Worm (Caenorhabditis elegans) whole organism, L1 larva: ENCODE results near the gene Y57G11B.2.
"Not testable (repeated sequence)": the region's sequence is repeated elsewhere in the genome, so short reads cannot be mapped to it uniquely, and the experiment has no call there.

Source experiments
- C16A3.4 ChIP-seq: fragments of 150-350 bp; optimal IDR thresholded peaks from 2 replicates; lab custom pipeline; 2014; ENCODE audit warnings: missing biosample characterization, missing genetic modification characterization
- C34B4.2 ChIP-seq: sonication (generic microtip); optimal IDR thresholded peaks from 2 replicates; lab custom pipeline; 2017; ENCODE audit warnings: mild to moderate bottlenecking, missing genetic modification characterization, missing compliant biosample characterization
- aha-1 ChIP-seq: fragments of 150-350 bp; optimal IDR thresholded peaks from 2 replicates; lab custom pipeline; 2014; ENCODE audit warnings: missing biosample characterization, missing genetic modification characterization
- ama-1 ChIP-seq: fragments of 150-350 bp; optimal IDR thresholded peaks from 2 replicates; lab custom pipeline; 2014
- blmp-1 ChIP-seq: fragments of 150-350 bp; optimal IDR thresholded peaks from 2 replicates; lab custom pipeline; 2014; ENCODE audit warnings: missing biosample characterization, missing genetic modification characterization
- ceh-63 ChIP-seq: fragments of 200-800 bp; sonication (Bioruptor generic); optimal IDR thresholded peaks from 2 replicates; lab custom pipeline; 2018; ENCODE audit warnings: mild to moderate bottlenecking, missing genetic modification characterization, missing compliant biosample characterization
- dpl-1 ChIP-seq, 3 experiments: fragments of 150-350 bp in 2 of 3; sonication (generic microtip) in 1 of 3; optimal IDR thresholded peaks; 2 replicates each; lab custom pipeline; 2014 to 2017; ENCODE audit warnings: missing biosample characterization in 3 of 3, missing genetic modification characterization in 3 of 3, missing genetic modification reagents in 3 of 3
- dsc-1 ChIP-seq: sonication (generic microtip); optimal IDR thresholded peaks from 2 replicates; lab custom pipeline; 2016; ENCODE audit warnings: mild to moderate bottlenecking, missing genetic modification characterization, missing compliant biosample characterization
- efl-3 ChIP-seq: fragments of 200-800 bp; sonication (Bioruptor generic); optimal IDR thresholded peaks from 2 replicates; lab custom pipeline; 2018; ENCODE audit warnings: mild to moderate bottlenecking, missing genetic modification characterization, missing compliant biosample characterization
- egl-27 ChIP-seq, 2 experiments: fragments of 150-350 bp in 1 of 2; sonication (generic microtip); optimal IDR thresholded peaks; 3 replicates each; lab custom pipeline; 2017 to 2018; ENCODE audit warnings: missing biosample characterization in 2 of 2, missing genetic modification characterization in 2 of 2, missing genetic modification reagents in 2 of 2
- elt-2 ChIP-seq: sonication (generic microtip); optimal IDR thresholded peaks from 2 replicates; lab custom pipeline; 2016; ENCODE audit warnings: missing genetic modification characterization, mild to moderate bottlenecking, inconsistent platforms, missing compliant biosample characterization, missing genetic modification reagents
- fkh-8 ChIP-seq: sonication (generic microtip); optimal IDR thresholded peaks from 2 replicates; lab custom pipeline; 2016; ENCODE audit warnings: mild to moderate bottlenecking, missing genetic modification characterization, missing compliant biosample characterization
- hpl-2 ChIP-seq: fragments of 150-350 bp; optimal IDR thresholded peaks from 2 replicates; lab custom pipeline; 2014; ENCODE audit warnings: missing biosample characterization, missing genetic modification reagents, missing genetic modification characterization
- irx-1 ChIP-seq: sonication (generic microtip); optimal IDR thresholded peaks from 2 replicates; lab custom pipeline; 2016; ENCODE audit warnings: missing genetic modification characterization, missing compliant biosample characterization
- lin-13 ChIP-seq: fragments of 150-350 bp; optimal IDR thresholded peaks from 2 replicates; lab custom pipeline; 2014; ENCODE audit warnings: missing biosample characterization, missing genetic modification reagents, missing genetic modification characterization
- lin-14 ChIP-seq: fragments of 200-800 bp; sonication (Bioruptor generic); optimal IDR thresholded peaks from 2 replicates; lab custom pipeline; 2018; ENCODE audit warnings: mild to moderate bottlenecking, missing genetic modification characterization, moderate library complexity, missing compliant biosample characterization
- mef-2 ChIP-seq: fragments of 150-350 bp; optimal IDR thresholded peaks from 2 replicates; lab custom pipeline; 2014; ENCODE audit warnings: missing biosample characterization, missing genetic modification characterization
- mep-1 ChIP-seq: fragments of 150-350 bp; optimal IDR thresholded peaks from 2 replicates; lab custom pipeline; 2014; ENCODE audit warnings: missing biosample characterization, missing genetic modification characterization
- nhr-11 ChIP-seq: fragments of 150-350 bp; optimal IDR thresholded peaks from 2 replicates; lab custom pipeline; 2014; ENCODE audit warnings: missing biosample characterization, missing genetic modification characterization
- nhr-12 ChIP-seq: sonication (generic microtip); optimal IDR thresholded peaks from 2 replicates; lab custom pipeline; 2017; ENCODE audit warnings: missing biosample characterization, missing genetic modification characterization
- nhr-20 ChIP-seq: sonication (generic microtip); optimal IDR thresholded peaks from 2 replicates; lab custom pipeline; 2016; ENCODE audit warnings: mild to moderate bottlenecking, missing genetic modification characterization, missing compliant biosample characterization
- nhr-28 ChIP-seq: fragments of 150-350 bp; optimal IDR thresholded peaks from 2 replicates; lab custom pipeline; 2014; ENCODE audit warnings: missing biosample characterization, missing genetic modification characterization
- nhr-47 ChIP-seq: sonication (generic microtip); optimal IDR thresholded peaks from 2 replicates; lab custom pipeline; 2016; ENCODE audit warnings: mild to moderate bottlenecking, missing genetic modification characterization, moderate library complexity, missing compliant biosample characterization
- nhr-85 ChIP-seq: sonication (generic microtip); peaks from one replicate; lab custom pipeline; 2016; ENCODE audit warnings: missing genetic modification characterization, inconsistent platforms, missing compliant biosample characterization
- nhr-90 ChIP-seq: sonication (generic microtip); optimal IDR thresholded peaks from 2 replicates; lab custom pipeline; 2016; ENCODE audit warnings: mild to moderate bottlenecking, missing genetic modification characterization, missing compliant biosample characterization; ENCODE audit not compliant: poor library complexity
- pag-3 ChIP-seq: sonication (generic microtip); optimal IDR thresholded peaks from 2 replicates; lab custom pipeline; 2017; ENCODE audit warnings: missing genetic modification characterization, mild to moderate bottlenecking, missing compliant biosample characterization, antibody characterized with exemption, borderline replicate concordance; ENCODE audit not compliant: insufficient read depth
- pqm-1 ChIP-seq: sonication (generic microtip); optimal IDR thresholded peaks from 3 replicates; lab custom pipeline; 2017; ENCODE audit warnings: missing biosample characterization, missing genetic modification characterization
- rnt-1 ChIP-seq: sonication (generic microtip); optimal IDR thresholded peaks from 2 replicates; lab custom pipeline; 2016; ENCODE audit warnings: mild to moderate bottlenecking, missing genetic modification characterization, moderate library complexity, missing compliant biosample characterization
- skn-1 ChIP-seq: fragments of 150-350 bp; optimal IDR thresholded peaks from 2 replicates; lab custom pipeline; 2014; ENCODE audit warnings: missing biosample characterization, missing genetic modification characterization
- snu-23 ChIP-seq: sonication (generic microtip); optimal IDR thresholded peaks from 2 replicates; lab custom pipeline; 2016; ENCODE audit warnings: missing genetic modification characterization, missing compliant biosample characterization
- tlp-1 ChIP-seq: fragments of 150-350 bp; optimal IDR thresholded peaks from 2 replicates; lab custom pipeline; 2014; ENCODE audit warnings: missing biosample characterization, missing genetic modification characterization
- unc-130 ChIP-seq: fragments of 150-350 bp; optimal IDR thresholded peaks from 2 replicates; lab custom pipeline; 2017; ENCODE audit warnings: missing biosample characterization, missing genetic modification characterization, inconsistent platforms
- unc-62 ChIP-seq: fragments of 150-350 bp; optimal IDR thresholded peaks from 2 replicates; lab custom pipeline; 2014; ENCODE audit warnings: missing biosample characterization, missing genetic modification reagents, missing genetic modification characterization
- unc-98 ChIP-seq: fragments of 200-800 bp; sonication (Bioruptor generic); IDR thresholded peaks from 2 replicates; pipeline ENCODE4 v1.3.6; 2022; ENCODE audit warnings: missing genetic modification characterization, missing compliant biosample characterization
- xbp-1 ChIP-seq: sonication (generic microtip); optimal IDR thresholded peaks from 2 replicates; lab custom pipeline; 2016; ENCODE audit warnings: missing genetic modification characterization, missing compliant biosample characterization
- ztf-11 ChIP-seq, 2 experiments: sonication (generic microtip); optimal IDR thresholded peaks; 2 replicates each; lab custom pipeline; 2016 to 2017; ENCODE audit warnings: missing genetic modification characterization in 2 of 2, missing biosample characterization in 1 of 2, missing compliant biosample characterization in 1 of 2

Y57G11B.2 gene

DNA sequence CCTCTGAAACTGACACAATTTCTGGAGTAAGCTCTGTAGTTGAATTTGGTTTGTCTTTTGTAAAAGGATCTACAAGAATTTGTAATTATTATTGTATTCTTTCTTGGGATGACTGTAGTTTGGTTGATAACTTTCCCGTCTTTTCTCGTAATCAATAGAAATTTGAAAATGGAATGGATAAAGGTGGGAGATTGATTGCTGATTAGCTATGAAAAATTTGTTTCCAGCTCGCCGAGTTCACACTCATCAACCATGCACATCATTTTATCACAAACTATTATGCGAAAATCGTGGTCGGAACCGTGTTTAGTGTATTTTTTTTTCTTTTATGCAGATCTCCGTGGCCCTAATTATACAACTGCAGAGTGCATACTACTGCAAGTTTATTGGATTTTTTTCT, 28.3 kb upstream of the Y57G11B.2 start, which contains the start of gene T27E7.5:
TSS of gene T27E7.5 (plus strand) at position 253 of the 400 bp plus-strand sequence.
- TF ChIP-seq fkh-8 (tag; lab: Kevin White, UChicago) (no peak), xbp-1 (tag; lab: Kevin White, UChicago) (no peak), nhr-90 (tag; lab: Kevin White, UChicago) (no peak), efl-3 (GFP tag; lab: Kevin White, UChicago) (no peak), pqm-1 (no peak), aha-1 (tag; lab: Kevin White, UChicago) (no peak), lin-13 (GFP tag; lab: Kevin White, UChicago) (no peak), dsc-1 (no peak), rnt-1 (no peak), mep-1 (tag; lab: Kevin White, UChicago) (no peak)

DNA sequence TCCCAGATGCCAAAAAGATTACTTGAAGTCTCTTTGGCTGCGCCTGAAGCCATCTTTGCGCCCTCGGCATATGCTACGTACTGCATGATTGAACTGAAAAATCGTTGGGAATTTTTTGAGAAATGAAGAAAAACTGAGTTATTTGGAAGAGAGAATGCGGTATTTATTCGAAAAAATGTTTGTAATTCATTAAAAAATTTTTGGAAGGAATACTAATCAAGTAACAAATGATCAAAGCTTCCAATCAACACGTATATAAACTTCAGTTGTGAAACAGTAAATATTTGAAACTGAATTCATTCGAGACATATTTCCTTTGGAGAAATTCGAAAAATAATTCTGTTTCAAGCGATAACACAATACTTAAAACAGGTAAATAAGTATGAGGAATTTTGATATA, 22.6 kb upstream of the Y57G11B.2 start, which contains the start of gene pals-29:
TSS of gene pals-29 (minus strand) at position 101 of the 400 bp plus-strand sequence.
- no peak for TF ChIP-seq dpl-1 (GFP tag; optimal IDR thresholded peaks at IDR 0.05; lab: Kevin White, UChicago)
- TF ChIP-seq hpl-2 (GFP tag; lab: Kevin White, UChicago) = no peak
- no peak for TF ChIP-seq C34B4.2
- no peak for TF ChIP-seq C16A3.4 (tag; lab: Kevin White, UChicago)
- TF ChIP-seq ceh-63 = no peak
- no peak for TF ChIP-seq rnt-1
- TF ChIP-seq mef-2 (tag; lab: Kevin White, UChicago) = no peak
- TF ChIP-seq tlp-1 (tag; lab: Kevin White, UChicago) = no peak
- no peak for TF ChIP-seq efl-3 (GFP tag; lab: Kevin White, UChicago)
- no peak for TF ChIP-seq skn-1 (tag; lab: Kevin White, UChicago)

DNA sequence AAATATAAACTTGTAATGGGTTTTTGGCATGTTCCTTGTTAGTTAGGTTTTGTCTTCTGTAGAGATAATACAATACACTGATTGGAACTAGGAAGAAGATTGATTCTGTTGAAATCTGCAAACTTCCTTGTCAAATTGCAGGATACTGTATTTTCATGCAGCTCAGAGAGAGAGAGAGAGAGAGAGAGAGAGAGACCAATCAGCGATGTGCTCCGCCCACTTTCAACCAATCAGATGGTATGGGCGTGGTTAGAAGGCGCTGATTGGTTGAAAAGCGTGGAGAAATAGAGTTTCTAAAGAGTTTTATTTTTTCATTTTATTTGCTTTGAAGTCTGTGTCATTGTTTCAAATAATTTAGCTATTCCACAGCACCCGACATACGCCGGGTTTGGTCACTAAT, 17.9 kb upstream of the Y57G11B.2 start:
- TF ChIP-seq mef-2 (tag; lab: Kevin White, UChicago) (no peak), pqm-1 (no peak), unc-98 (GFP tag; lab: Robert Waterston, UW) (no peak), nhr-47 (tag; lab: Kevin White, UChicago) (no peak), nhr-12 (tag; lab: Kevin White, UChicago) (no peak), tlp-1 (tag; lab: Kevin White, UChicago) (no peak), nhr-20 (tag; lab: Kevin White, UChicago) (no peak), unc-62 (GFP tag; lab: Kevin White, UChicago) (no peak), egl-27 (tag; optimal IDR thresholded peaks at IDR 0.05; lab: Kevin White, UChicago) (no peak), C34B4.2 (no peak), snu-23 (no peak), unc-130 (no peak)

DNA sequence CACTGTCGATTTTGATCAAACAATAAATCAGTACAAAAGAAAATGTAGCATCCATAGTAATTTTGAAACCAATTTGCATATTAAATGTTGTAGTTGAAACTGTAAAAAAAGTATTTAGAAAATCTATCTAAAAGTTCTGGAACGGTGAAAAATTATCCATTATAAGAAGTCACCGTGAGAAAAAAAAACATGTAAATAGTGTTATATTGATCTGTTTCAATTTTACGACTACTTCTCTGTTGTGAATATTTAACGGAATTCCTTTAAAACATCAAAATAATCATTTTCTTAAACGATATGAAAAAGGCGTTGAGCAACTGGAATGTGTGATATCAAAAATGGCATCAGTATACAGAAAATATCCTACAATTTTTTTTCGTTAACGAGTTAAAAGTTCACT, 15.9 kb upstream of the Y57G11B.2 start, which contains the start of gene T27E7.9:
TSS of gene T27E7.9 (minus strand) at position 101 of the 400 bp plus-strand sequence.
- TF ChIP-seq skn-1 (tag; lab: Kevin White, UChicago) = no peak
- TF ChIP-seq nhr-28 (tag; lab: Kevin White, UChicago) = no peak
- no peak for TF ChIP-seq tlp-1 (tag; lab: Kevin White, UChicago)
- TF ChIP-seq nhr-11 (tag; lab: Kevin White, UChicago) = no peak
- no peak for TF ChIP-seq pag-3 (tag; lab: Kevin White, UChicago)
- no peak for TF ChIP-seq irx-1 (tag; lab: Kevin White, UChicago)
- no peak for TF ChIP-seq ama-1 (lab: Kevin White, UChicago)
- no peak for TF ChIP-seq ztf-11 (tag; optimal IDR thresholded peaks at IDR 0.05; lab: Kevin White, UChicago)
- no peak for TF ChIP-seq nhr-85
- TF ChIP-seq blmp-1 = no peak
- TF ChIP-seq, all 84 proteins: peak for 0

DNA sequence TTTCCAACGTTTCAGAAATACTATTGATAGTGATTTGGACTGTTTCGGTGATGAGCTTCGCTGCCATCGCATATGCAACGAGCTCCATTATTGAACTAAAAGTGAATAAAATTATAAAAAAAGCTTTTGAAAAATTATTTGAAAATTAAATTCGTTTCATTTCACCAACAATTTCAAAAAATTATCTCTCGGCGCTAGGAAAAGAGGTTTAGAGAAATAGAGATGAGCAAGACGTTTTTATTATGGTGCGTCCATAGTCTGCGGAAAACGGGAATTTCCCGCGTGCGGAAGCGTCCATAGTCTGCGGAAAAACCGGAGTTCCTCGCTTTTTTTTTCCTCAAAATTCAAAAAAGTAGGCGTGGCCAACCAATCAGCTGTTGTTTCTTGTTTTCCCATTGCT, 13.3 kb upstream of the Y57G11B.2 start, which contains the start of gene pals-30:
TSS of gene pals-30 (minus strand) at position 101 of the 400 bp plus-strand sequence.
- TF ChIP-seq elt-2 (tag; lab: Kevin White, UChicago); lin-14 (GFP tag; lab: Kevin White, UChicago); C16A3.4 (tag; lab: Kevin White, UChicago): not testable (repeated sequence)
- TF ChIP-seq, all 84 proteins: peak for 0; not testable (repeated sequence) for 84
